Worm (Caenorhabditis elegans): ENCODE measurements around the gene magu-4.

magu-4 gene

ce11 chrIV:10007758-10008157 is 1.8 kb upstream of the magu-4 start (continued):
- no peak for TF ChIP-seq pha-4 (GFP tag; IDR thresholded peaks at IDR 0.05)
- TF ChIP-seq pha-4 (tag; optimal IDR thresholded peaks at IDR 0.05), result peak; percentile 42
- TF ChIP-seq nhr-11 (tag; optimal IDR thresholded peaks at IDR 0.05), result no peak
- TF ChIP-seq ztf-11 (tag; optimal IDR thresholded peaks at IDR 0.05), result no peak
- TF ChIP-seq sdz-12 (GFP tag; optimal IDR thresholded peaks at IDR 0.05), result no peak
- no peak for TF ChIP-seq fos-1 (tag; optimal IDR thresholded peaks at IDR 0.05)
- TF ChIP-seq Y48G9A.11 (GFP tag; IDR thresholded peaks at IDR 0.05), result no peak
- peak; percentile 74 for TF ChIP-seq nhr-28 (tag; optimal IDR thresholded peaks at IDR 0.05)
- no peak for TF ChIP-seq Y105C5A.15 (GFP tag; IDR thresholded peaks at IDR 0.05)
- no peak for TF ChIP-seq nhr-10 (tag; optimal IDR thresholded peaks at IDR 0.05)
- TF ChIP-seq lin-38 (GFP tag; IDR thresholded peaks at IDR 0.05), result no peak
- no peak for TF ChIP-seq ceh-28 (tag; optimal IDR thresholded peaks at IDR 0.05)
- TF ChIP-seq lin-29 (GFP tag; IDR thresholded peaks at IDR 0.05), result no peak
- TF ChIP-seq unc-130 (GFP tag; optimal IDR thresholded peaks at IDR 0.05), result no peak
- no peak for TF ChIP-seq zip-11 (GFP tag; IDR thresholded peaks at IDR 0.05)
- no peak for TF ChIP-seq egl-43 (GFP tag; IDR thresholded peaks at IDR 0.05)
- no peak for TF ChIP-seq daf-16 (GFP tag; optimal IDR thresholded peaks at IDR 0.05)
- TF ChIP-seq daf-16 (tag; optimal IDR thresholded peaks at IDR 0.05), result peak; percentile 20
- TF ChIP-seq lsy-2 (tag; optimal IDR thresholded peaks at IDR 0.05), result peak in 1 of 2 experiments; percentile 31
- 0 out of 2 replicates have a peak, but pooled peaks have one; percentile 50 for TF ChIP-seq hmg-1.1 (GFP tag; IDR thresholded peaks at IDR 0.05)
- no peak for TF ChIP-seq jun-1 (tag; optimal IDR thresholded peaks at IDR 0.05)
- 0 out of 4 replicates have a peak, but pooled peaks of 1 of the 2 experiments have one; percentile 16 for TF ChIP-seq madf-5 (GFP tag; IDR thresholded peaks at IDR 0.05)
- no peak for TF ChIP-seq D1046.2 (GFP tag; IDR thresholded peaks at IDR 0.05)
- TF ChIP-seq ctbp-1 (GFP tag; IDR thresholded peaks at IDR 0.05), result no peak
- peak; percentile 50 for TF ChIP-seq hlh-11 (tag; optimal IDR thresholded peaks at IDR 0.05)
- peak; percentile 46 for TF ChIP-seq dve-1 (tag; optimal IDR thresholded peaks at IDR 0.05; ENCODE audit: insufficient read depth)

ce11 chrIV:10016977-10017376 is 7.4 kb downstream of the magu-4 start, which contains the start of gene ent-7:
ent-7 (plus strand) TSS chrIV:10017277.
- TF ChIP-seq sdz-12 (GFP tag; optimal IDR thresholded peaks at IDR 0.05), result no peak
- no peak for TF ChIP-seq mxl-3 (GFP tag; optimal IDR thresholded peaks at IDR 0.05)
- TF ChIP-seq hlh-30 (tag; optimal IDR thresholded peaks at IDR 0.05; ENCODE audit: insufficient read depth), result no peak
- no peak for TF ChIP-seq unc-62 (GFP tag; optimal IDR thresholded peaks at IDR 0.05 in 1 of 2)
- TF ChIP-seq unc-62 (tag; optimal IDR thresholded peaks at IDR 0.05), result no peak
- no peak for TF ChIP-seq skn-1 (tag; optimal IDR thresholded peaks at IDR 0.05)
- no peak for TF ChIP-seq nhr-102 (tag; optimal IDR thresholded peaks at IDR 0.05)
- no peak for TF ChIP-seq daf-8 (GFP tag; IDR thresholded peaks at IDR 0.05)
- no peak for TF ChIP-seq ZK546.5 (tag; optimal IDR thresholded peaks at IDR 0.05)
- no peak for TF ChIP-seq attf-4 (tag; optimal IDR thresholded peaks at IDR 0.05)
- no peak for TF ChIP-seq saeg-2 (GFP tag; IDR thresholded peaks at IDR 0.05)
- TF ChIP-seq nhr-77 (tag; optimal IDR thresholded peaks at IDR 0.05), result no peak
- no peak for TF ChIP-seq nhr-6 (tag; optimal IDR thresholded peaks at IDR 0.05)
- TF ChIP-seq lin-29 (GFP tag; IDR thresholded peaks at IDR 0.05), result no peak
- no peak for TF ChIP-seq pqm-1 (tag; optimal IDR thresholded peaks at IDR 0.05)
- TF ChIP-seq hlh-11 (tag; optimal IDR thresholded peaks at IDR 0.05), result no peak
- no peak for TF ChIP-seq mxl-2 (GFP tag; conservative IDR thresholded peaks at IDR 0.05)

ce11 chrIV:10017633-10018032 is 8.1 kb downstream of the magu-4 start, which contains the start of gene F44D12.2:
F44D12.2 (minus strand) TSS chrIV:10017733.
- TF ChIP-seq nhr-28 (tag; optimal IDR thresholded peaks at IDR 0.05) (peak; percentile 76), dmd-6 (GFP tag; IDR thresholded peaks at IDR 0.05) (no peak; the same call in 1 of the 2 replicates), aha-1 (tag) (peak; percentile 6), D1046.2 (GFP tag; IDR thresholded peaks at IDR 0.05) (no peak), unc-62 (GFP tag; optimal IDR thresholded peaks at IDR 0.05 in 1 of 2) (no peak), unc-62 (tag; optimal IDR thresholded peaks at IDR 0.05) (no peak), arid-1 (GFP tag; conservative IDR thresholded peaks at IDR 0.05) (no peak), nhr-6 (tag; optimal IDR thresholded peaks at IDR 0.05) (no peak), ceh-62 (tag; optimal IDR thresholded peaks at IDR 0.05) (no peak), pqm-1 (tag; optimal IDR thresholded peaks at IDR 0.05) (no peak), dmd-8 (GFP tag; IDR thresholded peaks at IDR 0.05) (no peak), lin-29 (GFP tag; IDR thresholded peaks at IDR 0.05) (no peak), daf-16 (GFP tag; optimal IDR thresholded peaks at IDR 0.05) (no peak), daf-16 (tag; optimal IDR thresholded peaks at IDR 0.05) (peak; percentile 37), ama-1 (optimal IDR thresholded peaks at IDR 0.05) (no peak), F10B5.3 (tag; optimal IDR thresholded peaks at IDR 0.05) (no peak), spr-3 (GFP tag; optimal IDR thresholded peaks at IDR 0.05) (no peak)
